Worm (Caenorhabditis elegans) whole organism, mixed stage, embryonic: ENCODE data around the gene F34D6.1.
"Not testable (repeated sequence)": the region's sequence is repeated elsewhere in the genome, so short reads cannot be mapped to it uniquely, and the experiment has no call there.

Experiments used
- M03D4.4 ChIP-seq: sonication (generic microtip); optimal IDR thresholded peaks from 2 replicates; lab custom pipeline; 2017; ENCODE audit warnings: mild to moderate bottlenecking, missing genetic modification characterization, missing compliant biosample characterization
- bed-3 ChIP-seq: fragments of 200-800 bp; sonication (Bioruptor generic); optimal IDR thresholded peaks from 3 replicates; lab custom pipeline; 2018; ENCODE audit warnings: mild to moderate bottlenecking, missing genetic modification characterization, moderate library complexity, missing compliant biosample characterization
- blmp-1 ChIP-seq: fragments of 150-350 bp; optimal IDR thresholded peaks from 2 replicates; lab custom pipeline; 2014; ENCODE audit warnings: missing biosample characterization, missing genetic modification characterization
- ceh-39 ChIP-seq: fragments of 150-350 bp; optimal IDR thresholded peaks from 2 replicates; lab custom pipeline; 2014; ENCODE audit warnings: missing biosample characterization, missing genetic modification characterization
- ceh-43 ChIP-seq: fragments of 200-800 bp; sonication (Bioruptor generic); optimal IDR thresholded peaks from 2 replicates; lab custom pipeline; 2018; ENCODE audit warnings: mild to moderate bottlenecking, missing genetic modification characterization, moderate library complexity, missing compliant biosample characterization
- ceh-83 ChIP-seq: fragments of 200-800 bp; sonication (Bioruptor generic); optimal IDR thresholded peaks from 2 replicates; lab custom pipeline; 2018; ENCODE audit warnings: mild to moderate bottlenecking, missing genetic modification characterization, missing compliant biosample characterization
- cnd-1 ChIP-seq: fragments of 200-800 bp; sonication (Bioruptor generic); optimal IDR thresholded peaks from 2 replicates; lab custom pipeline; 2018; ENCODE audit warnings: mild to moderate bottlenecking, missing genetic modification characterization, missing compliant biosample characterization
- drap-1 ChIP-seq: fragments of 200-800 bp; sonication (Bioruptor generic); optimal IDR thresholded peaks from 3 replicates; lab custom pipeline; 2018; ENCODE audit warnings: mild to moderate bottlenecking, missing genetic modification characterization, missing compliant biosample characterization
- elt-1 ChIP-seq: sonication (generic microtip); optimal IDR thresholded peaks from 2 replicates; lab custom pipeline; 2017; ENCODE audit warnings: missing genetic modification characterization, mild to moderate bottlenecking, missing compliant biosample characterization, antibody characterized with exemption, moderate library complexity, borderline replicate concordance; ENCODE audit not compliant: insufficient read depth
- flh-1 ChIP-seq: fragments of 200-800 bp; sonication (Bioruptor generic); optimal IDR thresholded peaks from 2 replicates; lab custom pipeline; 2018; ENCODE audit warnings: mild to moderate bottlenecking, missing genetic modification characterization, moderate library complexity, missing compliant biosample characterization
- ham-2 ChIP-seq: fragments of 200-800 bp; sonication (Bioruptor generic); optimal IDR thresholded peaks from 2 replicates; lab custom pipeline; 2018; ENCODE audit warnings: mild to moderate bottlenecking, missing genetic modification characterization, missing compliant biosample characterization
- hlh-1 ChIP-seq: fragments of 150-350 bp; optimal IDR thresholded peaks from 2 replicates; lab custom pipeline; 2014; ENCODE audit warnings: missing biosample characterization, missing genetic modification reagents, missing genetic modification characterization
- lin-32 ChIP-seq: fragments of 200-800 bp; sonication (Bioruptor generic); optimal IDR thresholded peaks from 2 replicates; lab custom pipeline; 2018; ENCODE audit warnings: mild to moderate bottlenecking, missing genetic modification characterization, missing compliant biosample characterization
- lsy-2 ChIP-seq: fragments of 150-350 bp; optimal IDR thresholded peaks from 2 replicates; lab custom pipeline; 2014; ENCODE audit warnings: missing biosample characterization, missing genetic modification characterization
- mab-5 ChIP-seq: fragments of 150-350 bp; optimal IDR thresholded peaks from 2 replicates; lab custom pipeline; 2014; ENCODE audit warnings: missing biosample characterization, missing genetic modification characterization
- mep-1 ChIP-seq: fragments of 150-350 bp; optimal IDR thresholded peaks from 2 replicates; lab custom pipeline; 2017; ENCODE audit warnings: missing biosample characterization, missing genetic modification reagents, missing genetic modification characterization, inconsistent platforms
- nhr-12 ChIP-seq: fragments of 150-350 bp; optimal IDR thresholded peaks from 2 replicates; lab custom pipeline; 2014; ENCODE audit warnings: missing biosample characterization, missing genetic modification characterization
- nhr-2 ChIP-seq: fragments of 150-350 bp; optimal IDR thresholded peaks from 2 replicates; lab custom pipeline; 2014; ENCODE audit warnings: missing biosample characterization, missing genetic modification characterization
- nhr-237 ChIP-seq: fragments of 150-350 bp; optimal IDR thresholded peaks from 2 replicates; lab custom pipeline; 2014; ENCODE audit warnings: missing biosample characterization, missing genetic modification characterization
- pha-4 ChIP-seq: fragments of 150-350 bp; optimal IDR thresholded peaks from 2 replicates; lab custom pipeline; 2018; ENCODE audit warnings: missing biosample characterization, missing genetic modification reagents, missing genetic modification characterization
- snpc-4 ChIP-seq: fragments of 150-350 bp; optimal IDR thresholded peaks from 2 replicates; lab custom pipeline; 2014; ENCODE audit warnings: missing biosample characterization, missing genetic modification characterization
- sptf-1 ChIP-seq: sonication (generic microtip); optimal IDR thresholded peaks from 2 replicates; lab custom pipeline; 2017; ENCODE audit warnings: mild to moderate bottlenecking, missing genetic modification characterization, moderate library complexity, missing compliant biosample characterization
- tbx-8 ChIP-seq: fragments of 200-800 bp; sonication (Bioruptor generic); optimal IDR thresholded peaks from 2 replicates; lab custom pipeline; 2018; ENCODE audit warnings: mild to moderate bottlenecking, missing genetic modification characterization, moderate library complexity, missing compliant biosample characterization
- unc-120 ChIP-seq: sonication (generic microtip); optimal IDR thresholded peaks from 2 replicates; lab custom pipeline; 2017; ENCODE audit warnings: missing genetic modification characterization, missing compliant biosample characterization; ENCODE audit not compliant: poor library complexity, severe bottlenecking
- unc-39 ChIP-seq: fragments of 150-350 bp; optimal IDR thresholded peaks from 2 replicates; lab custom pipeline; 2014; ENCODE audit warnings: missing biosample characterization, missing genetic modification characterization
- unc-62 ChIP-seq: fragments of 150-350 bp; optimal IDR thresholded peaks from 2 replicates; lab custom pipeline; 2014; ENCODE audit warnings: missing biosample characterization, missing genetic modification reagents, missing genetic modification characterization
- zip-8 ChIP-seq: fragments of 150-350 bp; optimal IDR thresholded peaks from 2 replicates; lab custom pipeline; 2014; ENCODE audit warnings: missing biosample characterization, missing genetic modification characterization
- ztf-11 ChIP-seq: fragments of 150-350 bp; optimal IDR thresholded peaks from 2 replicates; lab custom pipeline; 2014; ENCODE audit warnings: missing biosample characterization, missing genetic modification characterization

Gene F34D6.1

DNA sequence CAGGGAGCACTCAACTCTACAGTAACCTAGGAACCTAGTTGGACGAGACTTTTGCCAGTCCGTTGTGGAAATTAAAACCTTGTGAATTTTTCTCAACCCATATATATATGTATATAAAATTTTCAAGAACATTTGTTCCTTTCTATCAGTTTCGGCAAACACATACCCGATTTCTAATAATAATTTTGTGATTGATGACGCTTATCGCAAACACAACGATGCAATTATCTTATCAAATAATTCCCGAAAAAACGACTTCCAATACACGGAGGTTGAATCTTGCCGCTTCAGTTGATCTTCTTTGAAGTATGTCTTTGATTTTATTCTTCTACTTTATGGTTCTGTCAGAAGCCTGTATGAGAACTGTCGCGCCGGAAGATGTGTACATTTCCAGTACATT, 15.9 kb downstream of the F34D6.1 start, which contains the start of gene F22E5.2:
TSS of gene F22E5.2 (plus strand) at position 301 of the 400 bp plus-strand sequence.
- not testable (repeated sequence) for TF ChIP-seq ceh-83 (GFP tag; lab: Kevin White, UChicago); unc-120; nhr-2 (tag; lab: Kevin White, UChicago)

ce11 chrII:2659364-2659763, 21.7 kb downstream of the F34D6.1 start, which contains the start of gene gcy-21:
Gene gcy-21 (plus strand): TSS chrII:2659664.
- no peak for TF ChIP-seq unc-62 (GFP tag; lab: Kevin White, UChicago)
- TF ChIP-seq ceh-39 (tag; lab: Kevin White, UChicago): no peak
- TF ChIP-seq drap-1 (GFP tag; lab: Kevin White, UChicago): no peak
- TF ChIP-seq zip-8 (tag; lab: Kevin White, UChicago): no peak
- no peak for TF ChIP-seq lsy-2 (tag; lab: Kevin White, UChicago)
- TF ChIP-seq nhr-237 (tag; lab: Kevin White, UChicago): no peak
- TF ChIP-seq sptf-1: no peak
- no peak for TF ChIP-seq elt-1 (tag; lab: Kevin White, UChicago)
- TF ChIP-seq mep-1 (tag; lab: Kevin White, UChicago): no peak
- no peak for TF ChIP-seq mab-5 (tag; lab: Kevin White, UChicago)
- no peak for TF ChIP-seq hlh-1 (tag; lab: Kevin White, UChicago)
- no peak for TF ChIP-seq unc-120
- no peak for TF ChIP-seq M03D4.4 (tag; lab: Kevin White, UChicago)
- TF ChIP-seq snpc-4 (tag; lab: Kevin White, UChicago): no peak
- TF ChIP-seq lin-32: no peak
- no peak for TF ChIP-seq ztf-11 (tag; lab: Kevin White, UChicago)
- no peak for TF ChIP-seq ham-2
- TF ChIP-seq ceh-83 (GFP tag; lab: Kevin White, UChicago): no peak
- TF ChIP-seq ceh-43 (GFP tag; lab: Kevin White, UChicago): no peak
- TF ChIP-seq unc-39: no peak

DNA sequence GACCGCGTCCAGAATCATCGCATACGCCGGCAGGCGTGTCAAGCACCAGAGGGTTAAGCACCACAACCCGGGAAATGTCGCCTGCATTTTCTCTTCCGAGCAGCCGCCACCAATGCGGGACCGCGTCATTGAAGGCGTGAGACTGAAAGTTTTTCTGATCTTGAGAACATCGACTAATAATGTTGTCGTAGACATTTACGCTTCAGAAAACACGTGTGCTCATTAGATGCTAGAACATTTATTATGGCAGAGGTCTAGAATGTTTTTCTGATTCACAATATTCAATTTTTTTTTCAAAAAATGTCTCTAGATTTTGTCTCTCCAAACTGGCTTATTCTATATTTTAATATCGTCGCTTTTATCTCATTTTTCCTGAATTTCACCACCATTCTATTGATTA, 24.4 kb downstream of the F34D6.1 start, which contains the start of gene sri-47:
TSS of gene sri-47 (plus strand) at position 301 of the 400 bp plus-strand sequence.
- TF ChIP-seq unc-39 (no peak), pha-4 (tag; lab: Kevin White, UChicago) (no peak)

DNA sequence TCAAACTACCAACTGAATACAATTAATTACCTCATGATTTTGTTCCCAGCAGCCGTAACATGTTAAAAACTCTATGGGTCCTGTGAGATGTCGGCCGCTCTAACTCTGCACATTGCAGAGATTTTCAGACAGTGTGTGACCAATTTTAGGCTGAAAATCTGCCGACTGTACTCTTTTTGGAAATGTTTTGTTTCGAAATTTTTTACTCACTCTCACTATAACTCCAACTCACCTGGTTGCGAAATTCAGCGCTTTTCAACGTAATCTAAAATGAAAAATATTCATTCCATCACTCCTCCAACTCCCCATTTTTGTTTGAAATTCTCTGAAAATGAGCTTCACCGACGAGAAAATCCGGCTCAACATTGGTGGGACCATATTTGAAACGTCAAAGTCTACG, 31.5 kb downstream of the F34D6.1 start, which contains the start of the genes F22E5.13 and F22E5.6:
TSS of gene F22E5.13 (minus strand) at position 101 of the 400 bp plus-strand sequence.
TSS of gene F22E5.6 (plus strand) at position 297 of the 400 bp plus-strand sequence.
- TF ChIP-seq bed-3: no peak
- no peak for TF ChIP-seq cnd-1 (tag; lab: Kevin White, UChicago)
- TF ChIP-seq, all 35 proteins: peak for 0

- TF ChIP-seq mep-1 (tag; lab: Kevin White, UChicago) (no peak), nhr-12 (tag; lab: Kevin White, UChicago) (no peak), ztf-11 (tag; lab: Kevin White, UChicago) (no peak), hlh-1 (tag; lab: Kevin White, UChicago) (no peak), bed-3 (no peak), ham-2 (no peak), flh-1 (GFP tag; lab: Kevin White, UChicago) (no peak), unc-39 (no peak), lin-32 (no peak)
Measured at ce11 chrII:2649015-2649414, 32.0 kb downstream of the F34D6.1 start.

ce11 chrII:2646756-2647155, 34.3 kb downstream of the F34D6.1 start, which contains the start of gene F22E5.12:
Gene F22E5.12 (minus strand): TSS chrII:2646856.
- TF ChIP-seq blmp-1 (tag; lab: Kevin White, UChicago); unc-39; snpc-4 (tag; lab: Kevin White, UChicago): not testable (repeated sequence)

DNA sequence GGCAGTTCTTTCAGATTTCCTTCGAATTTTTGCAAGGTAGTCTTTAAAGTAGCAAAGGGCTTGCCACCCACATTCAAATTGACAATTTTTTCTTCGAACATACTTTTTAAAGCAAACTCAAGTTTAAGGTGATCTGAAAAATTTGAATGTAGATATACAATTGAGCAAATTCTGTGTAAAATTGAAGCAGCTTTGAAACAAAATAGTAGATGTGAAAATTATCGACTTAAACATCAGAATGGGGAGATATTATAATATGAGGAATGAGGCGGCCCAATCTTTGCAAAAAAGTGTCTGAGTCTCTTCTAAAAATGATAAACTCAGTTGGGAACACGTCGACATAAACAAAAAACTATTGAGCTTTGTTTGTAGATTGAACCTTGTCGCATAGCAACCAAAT, 36.5 kb downstream of the F34D6.1 start, which contains the start of gene F22E5.11:
TSS of gene F22E5.11 (minus strand) at position 101 of the 400 bp plus-strand sequence.
- no peak for TF ChIP-seq tbx-8 (GFP tag; lab: Kevin White, UChicago)
- TF ChIP-seq blmp-1 (tag; lab: Kevin White, UChicago): no peak
- no peak for TF ChIP-seq hlh-1 (tag; lab: Kevin White, UChicago)
- TF ChIP-seq flh-1 (GFP tag; lab: Kevin White, UChicago): no peak
- TF ChIP-seq nhr-12 (tag; lab: Kevin White, UChicago): no peak
